Worm (Caenorhabditis elegans): Measurements from ENCODE around the gene lgc-29.

lgc-29 gene

ce11 chrV:4131471-4131939 lies 7.3 kb upstream of the lgc-29 start, which contains the start of gene nhr-57:
TSS of gene nhr-57 (plus strand) at chrV:4131889.
- TF ChIP-seq nhr-237 (tag; optimal IDR thresholded peaks at IDR 0.05) (no peak), sma-9 (GFP tag; optimal IDR thresholded peaks at IDR 0.05) (peak; percentile 93), sma-9 (tag; optimal IDR thresholded peaks at IDR 0.05) (no peak), lin-11 (tag; optimal IDR thresholded peaks at IDR 0.05) (no peak), ceh-16 (tag; optimal IDR thresholded peaks at IDR 0.05) (no peak), alr-1 (tag; optimal IDR thresholded peaks at IDR 0.05) (no peak), lsy-2 (tag; optimal IDR thresholded peaks at IDR 0.05) (no peak), sma-3 (GFP tag; optimal IDR thresholded peaks at IDR 0.05) (peak; percentile 89), aly-2 (tag; optimal IDR thresholded peaks at IDR 0.05) (no peak), crh-2 (tag; optimal IDR thresholded peaks at IDR 0.05) (peak; percentile 51), ztf-4 (tag; optimal IDR thresholded peaks at IDR 0.05) (no peak), unc-55 (GFP tag; optimal IDR thresholded peaks at IDR 0.05) (peak; percentile 19), blmp-1 (tag; optimal IDR thresholded peaks at IDR 0.05; ENCODE audit: insufficient read depth) (peak; percentile 72), nhr-77 (tag; optimal IDR thresholded peaks at IDR 0.05) (no peak), nhr-25 (tag; optimal IDR thresholded peaks at IDR 0.05) (peak; percentile 86), nhr-129 (tag; optimal IDR thresholded peaks at IDR 0.05) (peak; percentile 96), C34F6.9 (tag; optimal IDR thresholded peaks at IDR 0.05) (peak; percentile 51), elt-3 (tag; optimal IDR thresholded peaks at IDR 0.05) (no peak), nhr-23 (tag; optimal IDR thresholded peaks at IDR 0.05) (no peak), F13H6.1 (tag; optimal IDR thresholded peaks at IDR 0.05) (peak; percentile 82), fos-1 (tag; optimal IDR thresholded peaks at IDR 0.05) (peak; percentile 73), ceh-82 (tag; optimal IDR thresholded peaks at IDR 0.05) (no peak), nhr-10 (tag; optimal IDR thresholded peaks at IDR 0.05) (no peak), lin-39 (tag; optimal IDR thresholded peaks at IDR 0.05) (no peak), unc-39 (tag; optimal IDR thresholded peaks at IDR 0.05) (no peak), snpc-4 (tag; optimal IDR thresholded peaks at IDR 0.05) (no peak), elt-1 (tag; optimal IDR thresholded peaks at IDR 0.05) (no peak), mdl-1 (tag; optimal IDR thresholded peaks at IDR 0.05) (peak in 1 of 2 experiments; percentile 40), unc-62 (GFP tag; optimal IDR thresholded peaks at IDR 0.05) (no peak), egl-27 (tag; optimal IDR thresholded peaks at IDR 0.05) (peak; percentile 60), mbf-1 (tag; optimal IDR thresholded peaks at IDR 0.05) (no peak), sem-4 (tag; optimal IDR thresholded peaks at IDR 0.05) (peak; percentile 61), lin-13 (GFP tag; optimal IDR thresholded peaks at IDR 0.05) (peak; percentile 31), R02D3.7 (tag; optimal IDR thresholded peaks at IDR 0.05) (no peak), ZK546.5 (tag; optimal IDR thresholded peaks at IDR 0.05) (no peak), skn-1 (tag; optimal IDR thresholded peaks at IDR 0.05) (peak; percentile 72), zag-1 (tag; optimal IDR thresholded peaks at IDR 0.05) (no peak), nhr-6 (tag; optimal IDR thresholded peaks at IDR 0.05) (peak; percentile 67), nhr-21 (tag; optimal IDR thresholded peaks at IDR 0.05) (peak; percentile 87), ztf-1 (GFP tag; conservative IDR thresholded peaks at IDR 0.05) (no peak), mab-5 (tag; optimal IDR thresholded peaks at IDR 0.05) (no peak), nhr-12 (tag; optimal IDR thresholded peaks at IDR 0.05) (no peak), ama-1 (optimal IDR thresholded peaks at IDR 0.05) (no peak), peb-1 (tag; optimal IDR thresholded peaks at IDR 0.05) (no peak), ztf-11 (tag; optimal IDR thresholded peaks at IDR 0.05) (no peak), dmd-4 (tag; optimal IDR thresholded peaks at IDR 0.05) (no peak), nhr-11 (tag; optimal IDR thresholded peaks at IDR 0.05) (no peak), Y55F3AM.14 (GFP tag; optimal IDR thresholded peaks at IDR 0.05) (peak; percentile 86), gmeb-1 (tag; optimal IDR thresholded peaks at IDR 0.05) (peak; percentile 62)
